Worm (Caenorhabditis elegans) whole organism, early embryonic: ENCODE data around the gene gsnl-1.

ENCODE experiments used
- B0310.2 ChIP-seq: sonication (generic microtip); optimal IDR thresholded peaks from 2 replicates; lab custom pipeline; 2016; ENCODE audit warnings: mild to moderate bottlenecking, missing genetic modification characterization, missing compliant biosample characterization
- F13C5.2 ChIP-seq: sonication (generic microtip); optimal IDR thresholded peaks from 2 replicates; lab custom pipeline; 2017; ENCODE audit warnings: mild to moderate bottlenecking, missing genetic modification characterization, inconsistent platforms, missing compliant biosample characterization
- aly-1 ChIP-seq: sonication (generic microtip); optimal IDR thresholded peaks from 2 replicates; lab custom pipeline; 2016; ENCODE audit warnings: missing genetic modification characterization, missing compliant biosample characterization
- ama-1 ChIP-seq: fragments of 150-350 bp; optimal IDR thresholded peaks from 2 replicates; lab custom pipeline; 2014
- ceh-13 ChIP-seq: fragments of 200-800 bp; sonication (Bioruptor generic); optimal IDR thresholded peaks from 2 replicates; lab custom pipeline; 2018; ENCODE audit warnings: mild to moderate bottlenecking, missing genetic modification characterization, missing compliant biosample characterization
- ceh-36 ChIP-seq: sonication (generic microtip); optimal IDR thresholded peaks from 2 replicates; lab custom pipeline; 2016; ENCODE audit warnings: missing genetic modification characterization, inconsistent platforms, missing compliant biosample characterization
- ets-7 ChIP-seq: sonication (generic microtip); optimal IDR thresholded peaks from 2 replicates; lab custom pipeline; 2016; ENCODE audit warnings: missing genotype, missing genetic modification characterization, missing compliant biosample characterization
- flt-1 ChIP-seq: fragments of 200-800 bp; sonication (Bioruptor generic); IDR thresholded peaks from 2 replicates; pipeline ENCODE4 v1.3.6; 2022; ENCODE audit warnings: missing genetic modification characterization, missing compliant biosample characterization
- hmbx-1 ChIP-seq: sonication (generic microtip); optimal IDR thresholded peaks from 2 replicates; lab custom pipeline; 2016; ENCODE audit warnings: mild to moderate bottlenecking, missing genetic modification characterization, missing compliant biosample characterization
- hmg-4 ChIP-seq: fragments of 200-800 bp; sonication (Bioruptor generic); optimal IDR thresholded peaks from 2 replicates; lab custom pipeline; 2018; ENCODE audit warnings: mild to moderate bottlenecking, missing genetic modification characterization, missing compliant biosample characterization
- hnd-1 ChIP-seq: sonication (generic microtip); optimal IDR thresholded peaks from 2 replicates; lab custom pipeline; 2016; ENCODE audit warnings: missing genetic modification characterization, missing compliant biosample characterization
- pes-1 ChIP-seq: fragments of 200-800 bp; sonication (Bioruptor generic); IDR thresholded peaks from 2 replicates; pipeline ENCODE4 v1.3.6; 2022; ENCODE audit warnings: missing genetic modification reagents, missing genetic modification characterization, missing compliant biosample characterization
- scrt-1 ChIP-seq: fragments of 200-800 bp; sonication (Bioruptor generic); IDR thresholded peaks from 2 replicates; pipeline ENCODE4 v1.3.6; 2022; ENCODE audit warnings: missing genetic modification characterization, missing compliant biosample characterization
- sea-1 ChIP-seq: fragments of 200-800 bp; sonication (Bioruptor generic); conservative IDR thresholded peaks from 2 replicates; pipeline ENCODE4 v1.3.6; 2022; ENCODE audit warnings: missing genetic modification characterization, missing compliant biosample characterization
- tbx-11 ChIP-seq: fragments of 200-800 bp; sonication (Bioruptor generic); IDR thresholded peaks from 2 replicates; pipeline ENCODE4 v1.3.6; 2022; ENCODE audit warnings: missing genetic modification characterization, missing compliant biosample characterization
- tbx-37 ChIP-seq: fragments of 200-800 bp; sonication (Bioruptor generic); conservative IDR thresholded peaks from 2 replicates; pipeline ENCODE4 v1.3.6; 2022; ENCODE audit warnings: missing genetic modification reagents, missing genetic modification characterization, missing compliant biosample characterization
- tra-4 ChIP-seq: sonication (generic microtip); optimal IDR thresholded peaks from 2 replicates; lab custom pipeline; 2017; ENCODE audit warnings: missing genetic modification characterization, missing compliant biosample characterization

Gene gsnl-1

ce11 chrV:9473924-9474323 lies 22.9 kb upstream of the gsnl-1 start:
- TF ChIP-seq sea-1 (GFP tag; lab: Robert Waterston, UW) = no peak
- TF ChIP-seq tbx-11 = no peak
- TF ChIP-seq pes-1 (GFP tag; lab: Robert Waterston, UW) = no peak
- TF ChIP-seq ets-7 (tag; lab: Kevin White, UChicago) = no peak

ce11 chrV:9477863-9478262 lies 19.0 kb upstream of the gsnl-1 start, which contains the start of gene nas-3:
nas-3 (plus strand) TSS chrV:9478163.
- TF ChIP-seq tbx-11 (no peak), flt-1 (no peak), hmbx-1 (tag; lab: Kevin White, UChicago) (no peak)

- TF ChIP-seq tbx-37 (GFP tag; lab: Robert Waterston, UW) = no peak
These were observed 16.3 kb upstream of the gsnl-1 start, which contains the start of gene K06A4.6 for ce11 chrV:9480566-9480965. K06A4.6 (minus strand) TSS chrV:9480666.

- TF ChIP-seq tbx-37 (GFP tag; lab: Robert Waterston, UW) (no peak), sea-1 (GFP tag; lab: Robert Waterston, UW) (no peak), hnd-1 (tag; lab: Kevin White, UChicago) (no peak), ama-1 (lab: Kevin White, UChicago) (no peak), hmg-4 (no peak), F13C5.2 (tag; lab: Kevin White, UChicago) (no peak), aly-1 (tag; lab: Kevin White, UChicago) (no peak), hmbx-1 (tag; lab: Kevin White, UChicago) (no peak), flt-1 (no peak), B0310.2 (tag; lab: Kevin White, UChicago) (no peak)
These were observed 13.0 kb upstream of the gsnl-1 start, which contains the start of gene K06A4.2 for ce11 chrV:9483738-9484256. K06A4.2 (plus strand) TSS chrV:9484206.

ce11 chrV:9485508-9485907 lies 11.3 kb upstream of the gsnl-1 start:
- TF ChIP-seq scrt-1 (no peak), hnd-1 (tag; lab: Kevin White, UChicago) (no peak), ets-7 (tag; lab: Kevin White, UChicago) (no peak), pes-1 (GFP tag; lab: Robert Waterston, UW) (no peak), aly-1 (tag; lab: Kevin White, UChicago) (no peak), ama-1 (lab: Kevin White, UChicago) (no peak), tra-4 (no peak), tbx-37 (GFP tag; lab: Robert Waterston, UW) (no peak), F13C5.2 (tag; lab: Kevin White, UChicago) (no peak), flt-1 (no peak), tbx-11 (no peak), ceh-36 (no peak), ceh-13 (GFP tag; lab: Kevin White, UChicago) (no peak), B0310.2 (tag; lab: Kevin White, UChicago) (no peak), hmg-4 (no peak), hmbx-1 (tag; lab: Kevin White, UChicago) (no peak), sea-1 (GFP tag; lab: Robert Waterston, UW) (no peak)

- TF ChIP-seq scrt-1 (no peak), tbx-11 (no peak), pes-1 (GFP tag; lab: Robert Waterston, UW) (no peak), B0310.2 (tag; lab: Kevin White, UChicago) (no peak), tra-4 (no peak), sea-1 (GFP tag; lab: Robert Waterston, UW) (no peak), ets-7 (tag; lab: Kevin White, UChicago) (no peak), ceh-36 (no peak)
These were observed 7.4 kb upstream of the gsnl-1 start, which contains the start of gene K06A4.10 for ce11 chrV:9489411-9489810. K06A4.10 (minus strand) TSS chrV:9489800.

ce11 chrV:9491440-9492160 lies 5.2 kb upstream of the gsnl-1 start, which contains the start of gene K06A4.7:
K06A4.7 (minus strand) TSS chrV:9491490.
- TF ChIP-seq tbx-37 (GFP tag; lab: Robert Waterston, UW) (no peak), pes-1 (GFP tag; lab: Robert Waterston, UW) (no peak), hnd-1 (tag; lab: Kevin White, UChicago) (no peak), B0310.2 (tag; lab: Kevin White, UChicago) (no peak), tra-4 (no peak), F13C5.2 (tag; lab: Kevin White, UChicago) (no peak), ets-7 (tag; lab: Kevin White, UChicago) (no peak), tbx-11 (no peak), ama-1 (lab: Kevin White, UChicago) (no peak), flt-1 (no peak), ceh-13 (GFP tag; lab: Kevin White, UChicago) (no peak), ceh-36 (no peak), scrt-1 (no peak), aly-1 (tag; lab: Kevin White, UChicago) (no peak), hmbx-1 (tag; lab: Kevin White, UChicago) (no peak), hmg-4 (no peak), sea-1 (GFP tag; lab: Robert Waterston, UW) (no peak)

- TF ChIP-seq F13C5.2 (tag; lab: Kevin White, UChicago) = no peak
- no peak for TF ChIP-seq ets-7 (tag; lab: Kevin White, UChicago)
- TF ChIP-seq ceh-36 = no peak
- no peak for TF ChIP-seq ceh-13 (GFP tag; lab: Kevin White, UChicago)
- no peak for TF ChIP-seq scrt-1
- no peak for TF ChIP-seq aly-1 (tag; lab: Kevin White, UChicago)
- TF ChIP-seq flt-1 = no peak
- TF ChIP-seq pes-1 (GFP tag; lab: Robert Waterston, UW) = no peak
- TF ChIP-seq sea-1 (GFP tag; lab: Robert Waterston, UW) = no peak
- TF ChIP-seq hnd-1 (tag; lab: Kevin White, UChicago) = no peak
- no peak for TF ChIP-seq tbx-37 (GFP tag; lab: Robert Waterston, UW)
- TF ChIP-seq B0310.2 (tag; lab: Kevin White, UChicago) = no peak
- no peak for TF ChIP-seq hmbx-1 (tag; lab: Kevin White, UChicago)
- TF ChIP-seq hmg-4 = no peak
These were observed 4.4 kb upstream of the gsnl-1 start for ce11 chrV:9492460-9492859.
